Worm (Caenorhabditis elegans) whole organism, young adult: Measurements from ENCODE around the gene C47E12.10.
A peak's percentile ranks its signal among the peaks of the same experiment; 100 is the strongest.

Experiments
- B0019.2 ChIP-seq: fragments of 200-800 bp; sonication (Bioruptor generic); conservative IDR thresholded peaks from 2 replicates; pipeline ENCODE4 v1.3.6; 2022; ENCODE audit warnings: missing genetic modification reagents, missing genetic modification characterization, missing compliant biosample characterization
- B0336.3 ChIP-seq: fragments of 200-800 bp; sonication (Bioruptor generic); IDR thresholded peaks from 2 replicates; pipeline ENCODE4 v1.3.6; 2022; ENCODE audit warnings: missing genetic modification characterization, missing compliant biosample characterization
- D2030.7 ChIP-seq: fragments of 200-800 bp; sonication (Bioruptor generic); IDR thresholded peaks from 2 replicates; pipeline ENCODE4 v1.3.6; 2022; ENCODE audit warnings: missing genetic modification reagents, missing genetic modification characterization, missing compliant biosample characterization
- F33H1.4 ChIP-seq: fragments of 200-800 bp; sonication (Bioruptor generic); IDR thresholded peaks from 2 replicates; pipeline ENCODE4 v1.3.6; 2022; ENCODE audit warnings: missing genetic modification reagents, missing genetic modification characterization, missing compliant biosample characterization
- F39B2.1 ChIP-seq: fragments of 200-800 bp; sonication (Bioruptor generic); IDR thresholded peaks from 2 replicates; pipeline ENCODE4 v1.3.6; 2022; ENCODE audit warnings: missing genetic modification reagents, missing genetic modification characterization, missing compliant biosample characterization
- F57A8.1 ChIP-seq: fragments of 200-800 bp; sonication (Bioruptor generic); optimal IDR thresholded peaks from 2 replicates; lab custom pipeline; 2018; ENCODE audit warnings: mild to moderate bottlenecking, missing genetic modification characterization, moderate library complexity, missing compliant biosample characterization
- F57C9.4 ChIP-seq: sonication (generic microtip); optimal IDR thresholded peaks from 2 replicates; lab custom pipeline; 2017; ENCODE audit warnings: mild to moderate bottlenecking, missing genetic modification characterization, missing compliant biosample characterization
- ZK185.1 ChIP-seq: sonication (generic microtip); optimal IDR thresholded peaks from 2 replicates; lab custom pipeline; 2016; ENCODE audit warnings: mild to moderate bottlenecking, missing genetic modification characterization, missing compliant biosample characterization; ENCODE audit not compliant: poor library complexity, severe bottlenecking
- bed-2 ChIP-seq: fragments of 200-800 bp; sonication (Bioruptor generic); IDR thresholded peaks from 2 replicates; pipeline ENCODE4 v1.3.6; 2022; ENCODE audit warnings: missing genetic modification reagents, missing genetic modification characterization, missing compliant biosample characterization
- cebp-1 ChIP-seq, 2 experiments: fragments of 200-800 bp in 1 of 2; sonication (Bioruptor generic) in 1 of 2; sonication (generic microtip) in 1 of 2; IDR thresholded peaks in 1 of 2; optimal IDR thresholded peaks in 1 of 2; 2 replicates each; pipeline versions ENCODE4 v1.3.6 to Lab custom; 2017 to 2022; ENCODE audit warnings: missing compliant biosample characterization in 2 of 2, missing genetic modification characterization in 2 of 2, mild to moderate bottlenecking in 1 of 2, missing genetic modification reagents in 1 of 2, moderate library complexity in 1 of 2
- ceh-100 ChIP-seq: fragments of 200-800 bp; sonication (Bioruptor generic); IDR thresholded peaks from 2 replicates; pipeline ENCODE4 v1.3.6; 2022; ENCODE audit warnings: missing genetic modification reagents, missing genetic modification characterization, missing compliant biosample characterization
- ceh-27 ChIP-seq: fragments of 200-800 bp; sonication (Bioruptor generic); optimal IDR thresholded peaks from 2 replicates; lab custom pipeline; 2018; ENCODE audit warnings: mild to moderate bottlenecking, missing genetic modification characterization, moderate library complexity, missing compliant biosample characterization
- dox-1 ChIP-seq: fragments of 200-800 bp; sonication (Bioruptor generic); IDR thresholded peaks from 2 replicates; pipeline ENCODE4 v1.3.6; 2022; ENCODE audit warnings: missing genetic modification reagents, missing genetic modification characterization, missing compliant biosample characterization
- egrh-3 ChIP-seq: fragments of 200-800 bp; sonication (Bioruptor generic); IDR thresholded peaks from 2 replicates; pipeline ENCODE4 v1.3.6; 2022; ENCODE audit warnings: missing genetic modification reagents, missing genetic modification characterization, missing compliant biosample characterization
- ekl-4 ChIP-seq: fragments of 200-800 bp; sonication (Bioruptor generic); IDR thresholded peaks from 2 replicates; pipeline ENCODE4 v1.3.6; 2022; ENCODE audit warnings: missing genetic modification reagents, missing genetic modification characterization, missing compliant biosample characterization
- ets-4 ChIP-seq: fragments of 200-800 bp; sonication (Bioruptor generic); optimal IDR thresholded peaks from 2 replicates; lab custom pipeline; 2018; ENCODE audit warnings: mild to moderate bottlenecking, missing genetic modification characterization, missing compliant biosample characterization
- fkh-3 ChIP-seq: sonication (generic microtip); optimal IDR thresholded peaks from 2 replicates; lab custom pipeline; 2016; ENCODE audit warnings: mild to moderate bottlenecking, missing genetic modification characterization, missing compliant biosample characterization
- hlh-12 ChIP-seq: sonication (generic microtip); optimal IDR thresholded peaks from 2 replicates; lab custom pipeline; 2016; ENCODE audit warnings: missing genetic modification characterization, missing compliant biosample characterization
- hlh-26 ChIP-seq: fragments of 200-800 bp; sonication (Bioruptor generic); conservative IDR thresholded peaks from 2 replicates; pipeline ENCODE4 v1.3.6; 2022; ENCODE audit warnings: missing genetic modification reagents, missing genetic modification characterization, missing compliant biosample characterization
- hmg-20 ChIP-seq: fragments of 200-800 bp; sonication (Bioruptor generic); IDR thresholded peaks from 2 replicates; pipeline ENCODE4 v1.3.6; 2022; ENCODE audit warnings: missing genetic modification reagents, missing genetic modification characterization, missing compliant biosample characterization
- hrde-1 ChIP-seq: sonication (generic microtip); optimal IDR thresholded peaks from 2 replicates; lab custom pipeline; 2016; ENCODE audit warnings: missing genetic modification characterization, mild to moderate bottlenecking, missing compliant biosample characterization, moderate library complexity, missing genotype, missing genetic modification reagents, borderline replicate concordance
- hsf-1 ChIP-seq: fragments of 200-800 bp; sonication (Bioruptor generic); IDR thresholded peaks from 2 replicates; pipeline ENCODE4 v1.3.6; 2022; ENCODE audit warnings: missing genetic modification reagents, missing genetic modification characterization, missing compliant biosample characterization
- lin-35 ChIP-seq, 3 experiments: fragments of 150-350 bp in 2 of 3; sonication (generic microtip) in 1 of 3; optimal IDR thresholded peaks; 2 replicates each; lab custom pipeline; 2014 to 2018; ENCODE audit warnings: missing biosample characterization in 3 of 3, missing genetic modification characterization in 3 of 3, missing genetic modification reagents in 3 of 3
- lin-54 ChIP-seq: fragments of 200-800 bp; sonication (Bioruptor generic); optimal IDR thresholded peaks from 2 replicates; lab custom pipeline; 2018; ENCODE audit warnings: mild to moderate bottlenecking, missing genetic modification characterization, missing compliant biosample characterization
- lsl-1 ChIP-seq: fragments of 200-800 bp; sonication (Bioruptor generic); optimal IDR thresholded peaks from 2 replicates; lab custom pipeline; 2018; ENCODE audit warnings: mild to moderate bottlenecking, missing genetic modification characterization, moderate library complexity, missing compliant biosample characterization
- mel-28 ChIP-seq: sonication (generic microtip); optimal IDR thresholded peaks from 2 replicates; lab custom pipeline; 2016; ENCODE audit warnings: borderline replicate concordance, mild to moderate bottlenecking, missing genetic modification characterization, missing compliant biosample characterization
- repo-1 ChIP-seq: sonication (generic microtip); optimal IDR thresholded peaks from 2 replicates; lab custom pipeline; 2017; ENCODE audit warnings: mild to moderate bottlenecking, missing genetic modification characterization, missing compliant biosample characterization
- snpc-3.4 ChIP-seq: sonication (generic microtip); optimal IDR thresholded peaks from 2 replicates; lab custom pipeline; 2017; ENCODE audit warnings: missing genetic modification characterization, mild to moderate bottlenecking, missing compliant biosample characterization, antibody characterized with exemption, moderate library complexity, missing genotype, missing genetic modification reagents
- snpc-4 ChIP-seq, 5 experiments: fragments of 150-350 bp in 1 of 5; sonication (generic microtip) in 4 of 5; optimal IDR thresholded peaks; 2 replicates each; lab custom pipeline; 2014 to 2018; ENCODE audit warnings: missing genetic modification characterization in 5 of 5, missing biosample characterization in 3 of 5, antibody characterized with exemption in 2 of 5, mild to moderate bottlenecking in 2 of 5, missing compliant biosample characterization in 2 of 5, missing genotype in 2 of 5, moderate library complexity in 2 of 5, missing genetic modification reagents in 1 of 5
- sptf-2 ChIP-seq: fragments of 200-800 bp; sonication (Bioruptor generic); optimal IDR thresholded peaks from 2 replicates; lab custom pipeline; 2018; ENCODE audit warnings: mild to moderate bottlenecking, missing genetic modification characterization, missing compliant biosample characterization
- tbx-9 ChIP-seq: sonication (generic microtip); optimal IDR thresholded peaks from 2 replicates; lab custom pipeline; 2016; ENCODE audit warnings: borderline replicate concordance, missing genetic modification characterization, inconsistent platforms, missing compliant biosample characterization

Gene C47E12.10

DNA sequence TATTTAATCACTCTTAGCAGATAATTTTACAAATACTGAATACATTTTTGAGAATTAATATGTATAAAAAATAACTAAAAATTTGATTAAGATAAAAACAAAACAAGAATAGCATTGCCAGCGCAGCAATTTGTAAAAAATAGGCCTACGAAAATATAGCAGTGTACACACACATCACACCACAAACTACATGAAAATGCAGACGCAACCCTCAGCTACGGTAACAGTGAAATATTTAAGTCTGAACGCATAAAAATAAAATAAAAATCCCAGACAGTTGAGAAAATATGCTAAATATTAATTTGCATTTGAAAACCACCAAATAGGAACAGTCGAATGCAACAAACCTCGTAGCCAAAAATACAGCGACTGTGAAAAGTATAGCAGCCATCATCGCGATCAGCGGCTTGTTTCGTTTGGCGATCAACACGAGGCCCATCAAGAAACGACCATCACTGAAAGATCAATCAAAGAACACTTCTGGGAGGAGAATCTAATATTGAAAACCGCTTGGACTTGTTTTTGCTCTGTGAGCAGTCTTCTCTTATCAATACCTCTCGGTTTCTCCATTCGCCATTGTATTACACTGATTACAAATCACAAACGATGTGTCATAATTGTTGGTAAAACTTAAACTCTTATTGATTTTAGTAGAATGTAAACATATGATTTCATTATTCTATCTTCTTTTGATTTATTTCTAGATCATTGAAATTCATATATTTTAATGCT is 26.1 kb downstream of the C47E12.10 start, which contains the start of gene pyp-1 (continued):
- TF ChIP-seq hmg-20: no peak
- TF ChIP-seq sptf-2: no peak
- no peak for TF ChIP-seq mel-28 (tag; lab: Kevin White, UChicago)

DNA sequence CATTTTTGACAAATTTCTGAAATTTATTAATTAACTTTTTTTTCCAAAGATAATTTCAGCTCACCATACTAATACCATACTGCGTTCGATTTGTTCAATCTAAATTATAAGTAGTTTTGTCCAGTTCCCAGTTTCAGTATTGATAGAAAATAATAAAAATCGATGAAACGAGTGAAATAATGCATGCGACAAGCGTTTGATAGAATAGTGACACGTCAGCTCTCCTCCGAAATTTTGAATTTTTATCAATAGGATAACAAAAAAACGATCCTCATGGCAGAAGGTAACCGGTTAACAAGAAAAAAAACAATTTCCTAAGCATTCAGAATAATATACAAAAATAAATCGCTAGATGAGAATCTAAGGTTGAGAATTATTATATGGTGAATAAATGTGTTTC is 29.1 kb downstream of the C47E12.10 start, which contains the start of gene C47E12.3:
Gene C47E12.3, minus strand, starts transcription at position 101 of the 400 bp plus-strand sequence.
- TF ChIP-seq bed-2 (GFP tag; lab: Robert Waterston, UW) (no peak), snpc-3.4 (tag; lab: Kevin White, UChicago) (no peak), D2030.7 (GFP tag; lab: Robert Waterston, UW) (no peak), ceh-100 (GFP tag; lab: Robert Waterston, UW) (no peak), repo-1 (tag; lab: Kevin White, UChicago) (no peak), B0019.2 (GFP tag; lab: Robert Waterston, UW) (no peak), hrde-1 (tag; lab: Kevin White, UChicago) (no peak), lin-35 (GFP tag; optimal IDR thresholded peaks at IDR 0.05; lab: Kevin White, UChicago) (no peak), F57A8.1 (no peak), ZK185.1 (tag; lab: Kevin White, UChicago) (no peak), fkh-3 (tag; lab: Kevin White, UChicago) (no peak), F57C9.4 (tag; lab: Kevin White, UChicago) (no peak), B0336.3 (GFP tag; lab: Robert Waterston, UW) (no peak), dox-1 (GFP tag; lab: Robert Waterston, UW) (no peak), tbx-9 (tag; lab: Kevin White, UChicago) (no peak), lin-54 (GFP tag; lab: Kevin White, UChicago) (no peak)

DNA sequence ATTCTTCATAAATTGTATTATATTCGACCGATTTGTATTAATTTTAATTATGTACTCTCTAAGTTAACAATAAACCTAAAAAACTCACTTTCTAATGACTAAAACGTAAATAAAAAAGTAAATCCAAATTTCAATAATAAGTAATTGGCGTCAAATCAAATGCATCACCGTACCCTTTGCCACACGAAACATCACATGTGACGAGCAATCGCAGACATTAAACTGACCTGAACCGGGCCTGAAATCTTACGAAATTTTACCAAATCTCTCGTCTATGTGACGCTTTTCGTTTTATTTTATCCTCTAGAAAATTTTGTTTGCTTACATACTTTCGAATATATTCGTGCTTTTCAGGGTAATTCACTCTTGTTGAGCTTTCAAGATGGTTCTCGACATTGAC is 30.8 kb downstream of the C47E12.10 start, which contains the start of the genes C47E12.2 and sars-1:
Gene C47E12.2, minus strand, starts transcription at position 131 of the 400 bp plus-strand sequence.
Gene sars-1, plus strand, starts transcription at position 355 of the 400 bp plus-strand sequence.
- TF ChIP-seq lin-35 (GFP tag; optimal IDR thresholded peaks at IDR 0.05; lab: Kevin White, UChicago) (no peak), F39B2.1 (GFP tag; lab: Robert Waterston, UW) (no peak), hlh-12 (tag; lab: Kevin White, UChicago) (no peak), egrh-3 (no peak), snpc-4 (GFP tag; optimal IDR thresholded peaks at IDR 0.05; lab: Kevin White, UChicago) (no peak), snpc-4 (tag; optimal IDR thresholded peaks at IDR 0.05; lab: Kevin White, UChicago) (peak in 1 of 4 experiments; percentile 16), F33H1.4 (no peak), hlh-26 (GFP tag; lab: Robert Waterston, UW) (no peak), ekl-4 (no peak), cebp-1 (GFP tag; IDR thresholded peaks at IDR 0.05; lab: Robert Waterston, UW) (no peak; the same call in 1 of the 2 replicates), cebp-1 (tag; optimal IDR thresholded peaks at IDR 0.05; lab: Kevin White, UChicago) (peak; percentile 73), ceh-27 (GFP tag; lab: Kevin White, UChicago) (no peak), ets-4 (no peak), lsl-1 (GFP tag; lab: Kevin White, UChicago) (peak; percentile 51), hsf-1 (GFP tag; lab: Robert Waterston, UW) (no peak)
